Worm (Caenorhabditis elegans): Measurements from ENCODE around the gene F10C1.1.

DNA sequence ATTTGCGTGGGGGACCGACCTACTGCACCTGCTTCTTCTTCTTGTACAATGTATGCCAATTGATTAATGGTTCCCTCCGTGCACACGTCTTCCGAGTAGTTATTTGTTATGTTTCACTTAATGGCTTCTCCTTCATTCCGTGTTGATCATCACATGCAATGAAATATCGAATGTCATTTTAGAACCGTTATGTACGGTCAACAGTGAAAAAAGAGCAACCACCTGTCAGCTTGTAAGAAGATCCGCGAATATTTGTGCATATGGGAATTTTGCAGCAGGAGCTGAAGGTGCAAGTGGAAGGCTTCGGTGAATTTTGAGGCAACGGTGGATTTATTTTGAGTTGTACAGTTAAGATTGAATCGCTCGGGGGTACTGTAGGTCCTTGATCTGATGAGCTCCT is 37.4 kb upstream of the F10C1.1 start:
- TF ChIP-seq him-1 (tag; optimal IDR thresholded peaks at IDR 0.05) (no peak), W03F9.2 (tag; optimal IDR thresholded peaks at IDR 0.05) (no peak)

Data from whole organism, L4/young adult.